Worm (Caenorhabditis elegans) whole organism, midembryonic: ENCODE results near the gene ceh-99.

Experiments used
- T22C8.4 ChIP-seq: fragments of 200-800 bp; sonication (Bioruptor generic); IDR thresholded peaks from 2 replicates; pipeline ENCODE4 v1.3.6; 2022; ENCODE audit warnings: missing genetic modification characterization, missing compliant biosample characterization
- cog-1 ChIP-seq: sonication (generic microtip); optimal IDR thresholded peaks from 2 replicates; lab custom pipeline; 2016; ENCODE audit warnings: missing genetic modification characterization, missing compliant biosample characterization
- flt-1 ChIP-seq: fragments of 200-800 bp; sonication (Bioruptor generic); IDR thresholded peaks from 2 replicates; pipeline ENCODE4 v1.3.6; 2022; ENCODE audit warnings: missing genetic modification characterization, missing compliant biosample characterization
- klf-2 ChIP-seq: fragments of 200-800 bp; sonication (Bioruptor generic); conservative IDR thresholded peaks from 2 replicates; pipeline ENCODE4 v1.3.6; 2022; ENCODE audit warnings: missing genetic modification reagents, missing genetic modification characterization, missing compliant biosample characterization
- med-1 ChIP-seq: sonication (generic microtip); optimal IDR thresholded peaks from 2 replicates; lab custom pipeline; 2017; ENCODE audit warnings: missing genetic modification characterization, mild to moderate bottlenecking, missing compliant biosample characterization, antibody characterized with exemption, missing genetic modification reagents; ENCODE audit not compliant: insufficient read depth
- ref-1 ChIP-seq: fragments of 200-800 bp; sonication (Bioruptor generic); conservative IDR thresholded peaks from 2 replicates; pipeline ENCODE4 v1.3.6; 2022; ENCODE audit warnings: missing genetic modification reagents, missing genetic modification characterization, missing compliant biosample characterization
- tab-1 ChIP-seq: fragments of 200-800 bp; sonication (Bioruptor generic); IDR thresholded peaks from 2 replicates; pipeline ENCODE4 v1.3.6; 2022; ENCODE audit warnings: missing genetic modification characterization, missing compliant biosample characterization
- ztf-23 ChIP-seq: fragments of 200-800 bp; sonication (Bioruptor generic); IDR thresholded peaks from 2 replicates; pipeline ENCODE4 v1.3.6; 2022; ENCODE audit warnings: missing genetic modification reagents, missing genetic modification characterization, missing compliant biosample characterization
- ztf-29 ChIP-seq: fragments of 200-800 bp; sonication (Bioruptor generic); IDR thresholded peaks from 2 replicates; pipeline ENCODE4 v1.3.6; 2022; ENCODE audit warnings: missing genetic modification reagents, missing genetic modification characterization, missing compliant biosample characterization

Gene ceh-99

DNA sequence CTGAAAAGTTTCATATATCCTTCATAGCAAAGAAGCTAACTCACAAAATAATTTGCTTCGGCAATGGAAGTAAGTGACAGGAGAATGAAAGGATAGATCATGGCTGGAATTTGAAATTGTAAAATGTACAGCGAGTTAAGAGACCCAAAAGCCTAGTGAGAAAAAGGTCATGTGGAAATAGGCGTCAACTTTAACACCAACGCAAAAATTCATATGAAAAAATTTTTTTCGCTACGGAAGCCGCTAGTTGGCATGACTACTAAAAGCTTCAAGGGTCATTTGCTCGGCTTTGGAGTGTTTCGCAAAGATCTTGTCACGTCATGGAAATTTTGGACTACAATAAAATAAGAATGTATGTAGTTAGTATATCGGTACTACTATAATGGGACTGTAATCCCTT lies 50.7 kb downstream of the ceh-99 start, which contains the start of gene Y38E10A.1:
Gene Y38E10A.1, minus strand, starts transcription at position 101 of the 400 bp plus-strand sequence.
- no peak for TF ChIP-seq klf-2 (GFP tag; lab: Robert Waterston, UW)
- no peak for TF ChIP-seq ztf-23 (GFP tag; lab: Robert Waterston, UW)
- no peak for TF ChIP-seq T22C8.4 (GFP tag; lab: Robert Waterston, UW)
- TF ChIP-seq med-1 = no peak
- TF ChIP-seq flt-1 = no peak
- no peak for TF ChIP-seq ztf-29
- TF ChIP-seq tab-1 = no peak
- no peak for TF ChIP-seq ref-1
- TF ChIP-seq cog-1 (tag; lab: Kevin White, UChicago) = no peak

DNA sequence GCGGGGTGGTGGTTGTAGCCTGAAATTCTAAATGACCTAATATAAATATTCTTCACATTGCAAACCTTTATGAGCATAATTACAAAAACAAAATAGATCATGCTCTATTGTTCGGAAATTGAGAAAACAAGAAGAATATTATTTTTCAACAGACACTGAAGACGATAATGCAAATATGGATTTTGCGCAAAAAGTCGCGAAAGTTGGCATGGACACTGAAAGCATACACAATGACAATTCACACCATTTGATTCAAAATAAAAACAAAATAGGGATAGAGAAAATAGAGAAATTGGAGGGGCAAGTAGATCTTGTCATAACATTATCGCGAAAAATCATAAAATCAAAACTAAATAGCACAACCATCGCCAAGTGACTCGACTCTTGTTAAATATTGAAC lies 53.0 kb downstream of the ceh-99 start, which contains the start of gene Y38E10A.35:
Gene Y38E10A.35, minus strand, starts transcription at position 101 of the 400 bp plus-strand sequence.
- TF ChIP-seq tab-1 = no peak
- TF ChIP-seq ref-1 = no peak
- TF ChIP-seq ztf-23 (GFP tag; lab: Robert Waterston, UW) = no peak
- no peak for TF ChIP-seq flt-1

DNA sequence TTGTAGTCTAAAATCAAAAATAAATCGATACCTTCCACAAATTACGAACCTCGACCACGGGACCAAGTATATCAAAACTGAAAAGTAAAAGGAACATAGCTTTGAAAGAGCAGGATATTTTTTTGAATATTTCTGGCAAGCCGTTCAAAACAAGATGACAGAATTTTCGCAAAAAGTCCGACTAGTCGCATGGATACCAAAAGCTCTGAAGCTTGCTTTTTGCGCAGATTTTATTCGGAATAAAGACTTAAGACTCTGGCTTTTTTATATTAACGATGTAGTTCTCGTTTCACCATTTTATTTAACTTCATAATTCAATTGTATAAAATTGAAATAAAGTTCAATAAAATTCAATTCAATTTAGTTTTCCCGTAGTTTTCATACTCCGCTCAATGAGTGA lies 53.8 kb downstream of the ceh-99 start, which contains the start of gene Y38E10A.2:
Gene Y38E10A.2, minus strand, starts transcription at position 101 of the 400 bp plus-strand sequence.
- TF ChIP-seq flt-1 = no peak
- TF ChIP-seq klf-2 (GFP tag; lab: Robert Waterston, UW) = no peak
- no peak for TF ChIP-seq cog-1 (tag; lab: Kevin White, UChicago)
- no peak for TF ChIP-seq ztf-29
- TF ChIP-seq T22C8.4 (GFP tag; lab: Robert Waterston, UW) = no peak
- TF ChIP-seq med-1 = no peak
- no peak for TF ChIP-seq ref-1
- TF ChIP-seq tab-1 = no peak
- no peak for TF ChIP-seq ztf-23 (GFP tag; lab: Robert Waterston, UW)
